Fruit fly (Drosophila melanogaster): Measurements from ENCODE around the gene Ctr1A.

dm6 chrX:6633659-6634058, 27.8 kb upstream of the Ctr1A start, which contains the start of gene CG14443:
- TF ChIP-seq Sin3A (optimal IDR thresholded peaks at IDR 0.05) = no peak
- no peak for TF ChIP-seq Myc (optimal IDR thresholded peaks at IDR 0.05)
- no peak for TF ChIP-seq h (optimal IDR thresholded peaks at IDR 0.05)
- TF ChIP-seq ttk (optimal IDR thresholded peaks at IDR 0.05) = no peak
- TF ChIP-seq psq (optimal IDR thresholded peaks at IDR 0.05) = no peak
- TF ChIP-seq insv (optimal IDR thresholded peaks at IDR 0.05) = no peak
